Fruit fly (Drosophila melanogaster): ENCODE results near the gene tin.
A peak's percentile ranks its signal among the peaks of the same experiment; 100 is the strongest.

Gene tin

DNA sequence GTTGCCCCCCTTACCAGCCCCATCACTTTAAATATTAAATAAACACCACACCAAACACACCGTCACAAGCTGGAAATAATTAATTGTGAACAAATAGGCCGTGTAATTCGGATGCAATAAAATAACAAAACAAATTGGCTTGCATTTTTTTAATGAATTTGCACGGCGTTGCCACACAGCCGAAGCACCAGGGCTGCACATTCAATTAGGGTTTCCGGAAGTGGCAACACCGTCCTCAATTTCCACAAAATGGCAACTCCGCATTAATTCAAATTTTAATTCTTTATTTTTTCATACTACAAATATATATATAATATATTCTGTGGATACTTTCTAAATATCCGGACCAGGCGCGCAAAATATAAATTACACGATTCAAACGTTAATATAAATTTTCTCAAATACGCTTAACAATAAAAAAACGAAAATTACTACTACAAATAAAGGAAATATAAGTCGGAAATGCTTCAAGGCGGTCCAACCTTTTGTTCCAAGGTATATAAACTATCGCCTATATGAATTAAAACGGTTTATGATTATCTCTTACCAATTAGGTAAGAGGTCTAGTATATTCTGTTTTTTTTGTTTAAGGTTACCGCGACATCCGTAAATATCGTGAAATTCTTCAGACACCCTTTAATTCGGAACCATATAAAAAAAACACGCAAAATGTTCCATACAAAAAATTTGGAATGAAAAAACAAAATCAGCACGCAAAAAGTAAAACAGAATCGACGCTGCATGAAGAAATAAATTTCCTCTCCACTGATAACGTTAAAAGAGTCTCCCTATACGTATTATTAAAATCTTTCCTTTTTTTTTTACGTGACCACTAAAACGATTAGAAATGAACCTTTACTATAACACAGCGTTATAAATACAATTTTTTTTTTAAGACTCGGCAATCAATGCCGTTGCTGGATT lies 5.1 kb upstream of the tin start (continued):
- TF ChIP-seq vnd (GFP tag; IDR thresholded peaks at IDR 0.05; ENCODE audit: partially characterized antibody) (no peak), CG15514 (GFP tag; optimal IDR thresholded peaks at IDR 0.05) (peak; percentile 75), lov (optimal IDR thresholded peaks at IDR 0.05) (no peak), lov (GFP tag; IDR thresholded peaks at IDR 0.05) (no peak), CG2116 (GFP tag; optimal IDR thresholded peaks at IDR 0.05) (peak; percentile 68), CG6791 (GFP tag; IDR thresholded peaks at IDR 0.05; ENCODE audit: partially characterized antibody) (peak; percentile 50; the same call in 1 of the 3 replicates), Fer2 (tag; optimal IDR thresholded peaks at IDR 0.05) (peak; percentile 40), pfk (GFP tag; optimal IDR thresholded peaks at IDR 0.05) (peak; percentile 67), HHEX (GFP tag; optimal IDR thresholded peaks at IDR 0.05) (peak; percentile 7), CG8765 (GFP tag; IDR thresholded peaks at IDR 0.05) (peak; percentile 44; the same call in 1 of the 2 replicates), CG1792 (GFP tag; optimal IDR thresholded peaks at IDR 0.05) (no peak), sug (tag; optimal IDR thresholded peaks at IDR 0.05) (peak; percentile 70), onecut (GFP tag; IDR thresholded peaks at IDR 0.05) (peak; percentile 66; the same call in 1 of the 2 replicates), Aef1 (GFP tag; IDR thresholded peaks at IDR 0.05) (no peak), CG43689 (GFP tag; IDR thresholded peaks at IDR 0.05) (0 out of 2 replicates have a peak, but pooled peaks have one; percentile 4), CG16779 (GFP tag; IDR thresholded peaks at IDR 0.05) (no peak), CG10267 (tag; optimal IDR thresholded peaks at IDR 0.05) (peak; percentile 48), tgo (GFP tag; IDR thresholded peaks at IDR 0.05) (no peak), CG6654 (GFP tag; optimal IDR thresholded peaks at IDR 0.05) (no peak), sd (tag; optimal IDR thresholded peaks at IDR 0.05) (no peak), pzg (GFP tag; optimal IDR thresholded peaks at IDR 0.05) (peak; percentile 85), CG12659 (GFP tag; optimal IDR thresholded peaks at IDR 0.05) (peak; percentile 73), CG10979 (tag; optimal IDR thresholded peaks at IDR 0.05) (peak; percentile 7), h (optimal IDR thresholded peaks at IDR 0.05) (no peak), CG9797 (GFP tag; optimal IDR thresholded peaks at IDR 0.05) (peak; percentile 58), sens (GFP tag) (peak; percentile 63), so (GFP tag; IDR thresholded peaks at IDR 0.05) (no peak), tin (GFP tag; optimal IDR thresholded peaks at IDR 0.05) (peak; percentile 69), B-H2 (GFP tag; optimal IDR thresholded peaks at IDR 0.05) (peak; percentile 79), jing (GFP tag; optimal IDR thresholded peaks at IDR 0.05) (no peak), CG11560 (tag; IDR thresholded peaks at IDR 0.05) (no peak), HmgD (GFP tag; optimal IDR thresholded peaks at IDR 0.05) (no peak), Myb (GFP tag; optimal IDR thresholded peaks at IDR 0.05) (peak; percentile 49), E2f1 (GFP tag; IDR thresholded peaks at IDR 0.05) (peak; percentile 26; the same call in 1 of the 2 replicates), repo (GFP tag; optimal IDR thresholded peaks at IDR 0.05) (no peak), CG10366 (GFP tag; IDR thresholded peaks at IDR 0.05) (peak; percentile 15; the same call in 1 of the 2 replicates), Rfx (GFP tag; IDR thresholded peaks at IDR 0.05) (peak; percentile 74; the same call in 1 of the 2 replicates), Side (GFP tag; optimal IDR thresholded peaks at IDR 0.05) (no peak), bcd (GFP tag; optimal IDR thresholded peaks at IDR 0.05) (peak; percentile 66), ken (GFP tag; IDR thresholded peaks at IDR 0.05) (0 out of 3 replicates have a peak, but pooled peaks have one; percentile 18), CG7987 (GFP tag; optimal IDR thresholded peaks at IDR 0.05) (peak; percentile 58), NfI (GFP tag; optimal IDR thresholded peaks at IDR 0.05) (peak; percentile 59), CG13296 (GFP tag; optimal IDR thresholded peaks at IDR 0.05) (peak; percentile 73), Taf1 (GFP tag; IDR thresholded peaks at IDR 0.05) (no peak), CG10209 (GFP tag; optimal IDR thresholded peaks at IDR 0.05) (peak; percentile 24), Dfd (GFP tag; optimal IDR thresholded peaks at IDR 0.05) (no peak), Bdp1 (GFP tag; optimal IDR thresholded peaks at IDR 0.05) (no peak), gcm2 (GFP tag; optimal IDR thresholded peaks at IDR 0.05) (no peak), BEAF-32 (GFP tag; optimal IDR thresholded peaks at IDR 0.05) (peak; percentile 48)

Data from whole organism, embryonic.